Fruit fly (Drosophila melanogaster) whole organism, wandering third instar larva: ENCODE results near the gene Sf3a2.

Source experiments
- Abd-B ChIP-seq: fragments of >200 bp; optimal IDR thresholded peaks from 2 replicates; lab custom pipeline; 2017; ENCODE audit warnings: missing biosample characterization, missing genetic modification characterization
- CG32264 ChIP-seq: fragments of 200-800 bp; sonication (Bioruptor generic); optimal IDR thresholded peaks from 2 replicates; lab custom pipeline; 2016; ENCODE audit warnings: missing biosample characterization, missing genetic modification characterization
- CG9705 ChIP-seq: fragments of 200-800 bp; sonication (Bioruptor generic); optimal IDR thresholded peaks from 2 replicates; lab custom pipeline; 2018; ENCODE audit warnings: missing biosample characterization, mild to moderate bottlenecking, missing genetic modification characterization
- CrebA ChIP-seq: fragments of 200-800 bp; sonication (Bioruptor generic); optimal IDR thresholded peaks from 2 replicates; lab custom pipeline; 2016; ENCODE audit warnings: missing biosample characterization, mild to moderate bottlenecking, missing genetic modification characterization, borderline replicate concordance
- Dfd ChIP-seq: fragments of >200 bp; optimal IDR thresholded peaks from 2 replicates; lab custom pipeline; 2017; ENCODE audit warnings: missing biosample characterization, missing genetic modification characterization
- Dif ChIP-seq: fragments of 200-275, 200-300 bp; sonication (Bioruptor generic); optimal IDR thresholded peaks from 2 replicates; lab custom pipeline; 2018; ENCODE audit warnings: missing biosample characterization, missing genetic modification characterization; ENCODE audit not compliant: partially characterized antibody
- GATAd ChIP-seq: sonication (Bioruptor generic); optimal IDR thresholded peaks from 2 replicates; lab custom pipeline; 2016; ENCODE audit warnings: missing biosample characterization, missing genetic modification characterization
- HLH106 ChIP-seq: fragments of 200-800 bp; optimal IDR thresholded peaks from 3 replicates; lab custom pipeline; 2019; ENCODE audit warnings: missing biosample characterization, mild to moderate bottlenecking, missing genetic modification characterization, moderate library complexity
- Hnf4 ChIP-seq: fragments of 200-800 bp; sonication (Bioruptor generic); optimal IDR thresholded peaks from 2 replicates; lab custom pipeline; 2016; ENCODE audit warnings: missing biosample characterization, mild to moderate bottlenecking, missing genetic modification characterization
- Hr78 ChIP-seq: fragments of >200 bp; optimal IDR thresholded peaks from 2 replicates; lab custom pipeline; 2017; ENCODE audit warnings: missing biosample characterization, missing genetic modification characterization
- Hr83 ChIP-seq: fragments of 200-300 bp; sonication (Bioruptor generic); optimal IDR thresholded peaks from 2 replicates; lab custom pipeline; 2016; ENCODE audit warnings: missing biosample characterization, mild to moderate bottlenecking, missing genetic modification characterization, moderate library complexity; ENCODE audit not compliant: poor library complexity, severe bottlenecking
- Jra ChIP-seq: sonication (Bioruptor generic); optimal IDR thresholded peaks from 2 replicates; lab custom pipeline; 2016; ENCODE audit warnings: missing biosample characterization, missing genetic modification characterization
- Mio ChIP-seq: sonication (Bioruptor generic); optimal IDR thresholded peaks from 2 replicates; lab custom pipeline; 2016; ENCODE audit warnings: missing biosample characterization, missing genetic modification characterization
- Myc ChIP-seq: fragments of >200 bp; optimal IDR thresholded peaks from 2 replicates; lab custom pipeline; 2017
- N ChIP-seq: fragments of >200 bp; optimal IDR thresholded peaks from 2 replicates; lab custom pipeline; 2018; ENCODE audit warnings: missing biosample characterization, missing external identifiers, missing genetic modification characterization
- OdsH ChIP-seq: fragments of 200-800 bp; sonication (Bioruptor generic); optimal IDR thresholded peaks from 2 replicates; lab custom pipeline; 2016; ENCODE audit warnings: missing biosample characterization, mild to moderate bottlenecking, missing genetic modification characterization
- Rel ChIP-seq, 2 experiments: fragments of 200-800 bp; sonication (Bioruptor generic) in 1 of 2; optimal IDR thresholded peaks; 2 replicates in 1 of 2; 3 replicates in 1 of 2; lab custom pipeline; 2016 to 2019; ENCODE audit warnings: mild to moderate bottlenecking in 2 of 2, missing biosample characterization in 2 of 2, missing genetic modification characterization in 2 of 2, moderate library complexity in 1 of 2
- Sp1 ChIP-seq: fragments of 200-800 bp; sonication (Bioruptor generic); optimal IDR thresholded peaks from 3 replicates; lab custom pipeline; 2019; ENCODE audit warnings: missing biosample characterization, mild to moderate bottlenecking, missing genetic modification characterization, moderate library complexity
- Vsx2 ChIP-seq: fragments of 200-300, 225-300 bp; sonication (Bioruptor generic); optimal IDR thresholded peaks from 2 replicates; lab custom pipeline; 2018; ENCODE audit warnings: missing biosample characterization, missing genetic modification characterization; ENCODE audit not compliant: partially characterized antibody
- br ChIP-seq: fragments of 200-800 bp; sonication (Bioruptor generic); optimal IDR thresholded peaks from 2 replicates; lab custom pipeline; 2016; ENCODE audit warnings: missing biosample characterization, missing genetic modification characterization
- brk ChIP-seq: fragments of 200-800 bp; sonication (Bioruptor generic); optimal IDR thresholded peaks from 2 replicates; lab custom pipeline; 2016; ENCODE audit warnings: missing biosample characterization, mild to moderate bottlenecking, missing genetic modification characterization
- dl ChIP-seq, 2 experiments: fragments of 175-275, 200-275 bp in 1 of 2; fragments of 200-275 bp in 1 of 2; sonication (Bioruptor generic); optimal IDR thresholded peaks; lab custom pipeline; 2018; ENCODE audit warnings: mild to moderate bottlenecking in 2 of 2, missing biosample characterization in 2 of 2, missing genetic modification characterization in 2 of 2, moderate library complexity in 2 of 2; ENCODE audit not compliant: partially characterized antibody in 2 of 2, insufficient read depth in 1 of 2
- dmrt93B ChIP-seq: fragments of 200-800 bp; sonication (Bioruptor generic); optimal IDR thresholded peaks from 2 replicates; lab custom pipeline; 2018; ENCODE audit warnings: missing biosample characterization, mild to moderate bottlenecking, missing genetic modification characterization
- dsf ChIP-seq: sonication (Bioruptor generic); optimal IDR thresholded peaks from 2 replicates; lab custom pipeline; 2016; ENCODE audit warnings: missing biosample characterization, missing genetic modification characterization, borderline replicate concordance
- ey ChIP-seq: fragments of 200-800 bp; sonication (Bioruptor generic); optimal IDR thresholded peaks from 2 replicates; lab custom pipeline; 2016; ENCODE audit warnings: missing biosample characterization, missing genetic modification characterization
- foxo ChIP-seq, 2 experiments: fragments of 200-800 bp; sonication (Bioruptor generic); optimal IDR thresholded peaks; 2 replicates in 1 of 2; 3 replicates in 1 of 2; lab custom pipeline; 2016 to 2017; ENCODE audit warnings: missing biosample characterization in 2 of 2, missing genetic modification characterization in 2 of 2
- fru ChIP-seq: fragments of 200-800 bp; sonication (Bioruptor generic); optimal IDR thresholded peaks from 3 replicates; lab custom pipeline; 2016; ENCODE audit warnings: missing biosample characterization, mild to moderate bottlenecking, missing genetic modification characterization
- h ChIP-seq: fragments of 200-800 bp; sonication (Bioruptor generic); optimal IDR thresholded peaks from 3 replicates; lab custom pipeline; 2016; ENCODE audit warnings: missing biosample characterization, mild to moderate bottlenecking, missing genetic modification characterization
- jim ChIP-seq: fragments of 175-275, 200-325 bp; sonication (Bioruptor generic); optimal IDR thresholded peaks from 2 replicates; lab custom pipeline; 2016; ENCODE audit warnings: missing biosample characterization, mild to moderate bottlenecking, missing genetic modification characterization
- lola ChIP-seq: fragments of >200 bp; optimal IDR thresholded peaks from 2 replicates; lab custom pipeline; 2017; ENCODE audit warnings: missing biosample characterization, missing genetic modification characterization
- pan ChIP-seq: fragments of >200 bp; optimal IDR thresholded peaks from 2 replicates; lab custom pipeline; 2017
- psq ChIP-seq: fragments of 200-800 bp; sonication (Bioruptor generic); optimal IDR thresholded peaks from 3 replicates; lab custom pipeline; 2017; ENCODE audit warnings: missing biosample characterization, mild to moderate bottlenecking, missing genetic modification characterization, moderate library complexity
- rgr ChIP-seq: fragments of 200-800 bp; sonication (Bioruptor generic); optimal IDR thresholded peaks from 3 replicates; lab custom pipeline; 2016; ENCODE audit warnings: missing biosample characterization, mild to moderate bottlenecking, missing genetic modification characterization
- sage ChIP-seq: fragments of 200-800 bp; sonication (Bioruptor generic); optimal IDR thresholded peaks from 2 replicates; lab custom pipeline; 2016; ENCODE audit warnings: missing biosample characterization, mild to moderate bottlenecking, missing genetic modification characterization
- sv ChIP-seq: fragments of 200-800 bp; sonication (Bioruptor generic); optimal IDR thresholded peaks from 3 replicates; lab custom pipeline; 2016; ENCODE audit warnings: missing biosample characterization, missing genetic modification characterization
- tai ChIP-seq: sonication (Bioruptor generic); optimal IDR thresholded peaks from 2 replicates; lab custom pipeline; 2016; ENCODE audit warnings: missing biosample characterization, missing genetic modification characterization
- usp ChIP-seq: fragments of >200 bp; optimal IDR thresholded peaks from 2 replicates; lab custom pipeline; 2017; ENCODE audit warnings: missing biosample characterization, missing genetic modification characterization
- woc ChIP-seq: sonication (Bioruptor generic); optimal IDR thresholded peaks from 2 replicates; lab custom pipeline; 2016; ENCODE audit warnings: missing biosample characterization, mild to moderate bottlenecking, missing genetic modification characterization

The Sf3a2 gene

dm6 chr3L:12843056-12843799 is 29.4 kb upstream of the Sf3a2 start, which contains the start of gene nebu:
nebu (minus strand) TSS chr3L:12843106.
- peak; percentile 97 for TF ChIP-seq dmrt93B (GFP tag; lab: Kevin White, UChicago)
- TF ChIP-seq CG9705, result peak; percentile 91
- peak; percentile 95 for TF ChIP-seq tai (GFP tag; lab: Kevin White, UChicago)
- TF ChIP-seq ey (GFP tag; lab: Kevin White, UChicago), result peak; percentile 99
- peak; percentile 98 for TF ChIP-seq HLH106 (tag; lab: Kevin White, UChicago)
- TF ChIP-seq h (GFP tag; lab: Kevin White, UChicago), result peak; percentile 99
- TF ChIP-seq GATAd (GFP tag; lab: Kevin White, UChicago), result peak; percentile 88
- TF ChIP-seq Abd-B, result no peak
- peak; percentile 98 for TF ChIP-seq sv (GFP tag; lab: Kevin White, UChicago)
- TF ChIP-seq woc (GFP tag; lab: Kevin White, UChicago), result peak; percentile 96
- no peak for TF ChIP-seq dl (GFP tag; optimal IDR thresholded peaks at IDR 0.05; lab: Kevin White, UChicago; ENCODE audit: insufficient read depth in 1 of 2, partially characterized antibody in 2 of 2)
- TF ChIP-seq br (GFP tag; lab: Kevin White, UChicago), result peak; percentile 99
- TF ChIP-seq Hnf4, result peak; percentile 99
- TF ChIP-seq OdsH, result peak; percentile 99
- peak; percentile 99 for TF ChIP-seq rgr (GFP tag; lab: Kevin White, UChicago)
- peak; percentile 89 for TF ChIP-seq dsf (GFP tag; lab: Kevin White, UChicago)
- no peak for TF ChIP-seq usp (GFP tag; lab: Kevin White, UChicago)
- TF ChIP-seq Rel (GFP tag; optimal IDR thresholded peaks at IDR 0.05; lab: Kevin White, UChicago), result peak; percentile 96
- TF ChIP-seq Rel (tag; optimal IDR thresholded peaks at IDR 0.05; lab: Kevin White, UChicago), result peak; percentile 87
- peak; percentile 98 for TF ChIP-seq CG32264
- TF ChIP-seq lola, result no peak
- peak; percentile 98 for TF ChIP-seq brk (GFP tag; lab: Kevin White, UChicago)
- peak; percentile 46 for TF ChIP-seq jim
- peak; percentile 87 for TF ChIP-seq CrebA (GFP tag; lab: Kevin White, UChicago)
- TF ChIP-seq fru, result peak; percentile 99
- peak; percentile 97 for TF ChIP-seq psq (GFP tag; lab: Kevin White, UChicago)
- peak; percentile 74 for TF ChIP-seq Hr83
- peak; percentile 97 for TF ChIP-seq Jra (GFP tag; lab: Kevin White, UChicago)
- peak; percentile 97 for TF ChIP-seq Sp1
- peak; percentile 96 to 99 for TF ChIP-seq foxo (GFP tag; optimal IDR thresholded peaks at IDR 0.05; lab: Kevin White, UChicago)
- peak; percentile 91 for TF ChIP-seq Mio (GFP tag; lab: Kevin White, UChicago)
- no peak for TF ChIP-seq Myc
- no peak for TF ChIP-seq Dif
- TF ChIP-seq pan (lab: Kevin White, UChicago), result no peak
- no peak for TF ChIP-seq N (GFP tag; lab: Kevin White, UChicago)
- no peak for TF ChIP-seq Vsx2
- TF ChIP-seq Dfd (GFP tag; lab: Kevin White, UChicago), result no peak
- peak; percentile 95 for TF ChIP-seq sage (GFP tag; lab: Kevin White, UChicago)
- TF ChIP-seq Hr78 (GFP tag; lab: Kevin White, UChicago), result no peak

dm6 chr3L:12842532-12842931 is 28.7 kb upstream of the Sf3a2 start:
- TF ChIP-seq h (GFP tag; lab: Kevin White, UChicago) (no peak), N (GFP tag; lab: Kevin White, UChicago) (no peak), dmrt93B (GFP tag; lab: Kevin White, UChicago) (no peak), lola (no peak), HLH106 (tag; lab: Kevin White, UChicago) (no peak), Vsx2 (no peak), Hr83 (no peak), woc (GFP tag; lab: Kevin White, UChicago) (no peak), br (GFP tag; lab: Kevin White, UChicago) (no peak), Abd-B (no peak), dsf (GFP tag; lab: Kevin White, UChicago) (no peak), GATAd (GFP tag; lab: Kevin White, UChicago) (no peak), fru (no peak), rgr (GFP tag; lab: Kevin White, UChicago) (no peak)
